Worm (Caenorhabditis elegans) whole organism, L3 larva: ENCODE results near the gene B0252.3.
"Not testable (repeated sequence)": the region's sequence is repeated elsewhere in the genome, so short reads cannot be mapped to it uniquely, and the experiment has no call there.

Experiments used
- R02D3.7 ChIP-seq: fragments of 150-350 bp; optimal IDR thresholded peaks from 2 replicates; lab custom pipeline; 2014; ENCODE audit warnings: missing biosample characterization, missing genetic modification characterization
- ZK546.5 ChIP-seq: sonication (generic microtip); optimal IDR thresholded peaks from 2 replicates; lab custom pipeline; 2017; ENCODE audit warnings: missing biosample characterization, missing genetic modification characterization
- aly-2 ChIP-seq: fragments of 150-350 bp; optimal IDR thresholded peaks from 2 replicates; lab custom pipeline; 2014; ENCODE audit warnings: missing biosample characterization, missing genetic modification characterization
- ama-1 ChIP-seq: fragments of 150-350 bp; optimal IDR thresholded peaks from 2 replicates; lab custom pipeline; 2018
- ceh-16 ChIP-seq: sonication (generic microtip); optimal IDR thresholded peaks from 2 replicates; lab custom pipeline; 2017; ENCODE audit warnings: missing biosample characterization, missing genetic modification characterization
- ceh-28 ChIP-seq: fragments of 150-350 bp; optimal IDR thresholded peaks from 2 replicates; lab custom pipeline; 2014; ENCODE audit warnings: missing biosample characterization, missing genetic modification reagents, missing genetic modification characterization
- ceh-82 ChIP-seq: fragments of 150-350 bp; optimal IDR thresholded peaks from 2 replicates; lab custom pipeline; 2014; ENCODE audit warnings: missing biosample characterization, missing genetic modification characterization
- ceh-9 ChIP-seq: sonication (generic microtip); optimal IDR thresholded peaks from 2 replicates; lab custom pipeline; 2018; ENCODE audit warnings: missing biosample characterization, missing genetic modification characterization
- daf-12 ChIP-seq: fragments of 150-350 bp; optimal IDR thresholded peaks from 2 replicates; lab custom pipeline; 2014; ENCODE audit warnings: missing biosample characterization, missing genetic modification reagents, missing genetic modification characterization
- egl-27 ChIP-seq: sonication (generic microtip); optimal IDR thresholded peaks from 4 replicates; lab custom pipeline; 2017; ENCODE audit warnings: missing biosample characterization, missing genetic modification reagents, missing genetic modification characterization
- egl-5 ChIP-seq: fragments of 150-350 bp; optimal IDR thresholded peaks from 2 replicates; lab custom pipeline; 2017; ENCODE audit warnings: missing biosample characterization, missing genetic modification reagents, missing genetic modification characterization, inconsistent platforms
- elt-1 ChIP-seq: fragments of 150-350 bp; optimal IDR thresholded peaks from 2 replicates; lab custom pipeline; 2014; ENCODE audit warnings: missing biosample characterization, missing genetic modification characterization
- elt-2 ChIP-seq: sonication (generic microtip); optimal IDR thresholded peaks from 2 replicates; lab custom pipeline; 2016; ENCODE audit warnings: missing genetic modification reagents, mild to moderate bottlenecking, missing genetic modification characterization, missing compliant biosample characterization
- elt-3 ChIP-seq, 3 experiments: fragments of 150-350 bp in 1 of 3; sonication (generic microtip) in 2 of 3; optimal IDR thresholded peaks; 2 replicates in 2 of 3; 4 replicates in 1 of 3; lab custom pipeline; 2014 to 2017; ENCODE audit warnings: missing biosample characterization in 3 of 3, missing genetic modification characterization in 3 of 3
- eor-1 ChIP-seq, 2 experiments: fragments of 150-350 bp; optimal IDR thresholded peaks; 2 replicates each; lab custom pipeline; 2014 to 2018; ENCODE audit warnings: missing biosample characterization in 2 of 2, missing genetic modification characterization in 2 of 2
- fkh-10 ChIP-seq: sonication (generic microtip); optimal IDR thresholded peaks from 2 replicates; lab custom pipeline; 2017; ENCODE audit warnings: missing biosample characterization, missing genetic modification reagents, missing genetic modification characterization
- fkh-2 ChIP-seq: fragments of 150-350 bp; optimal IDR thresholded peaks from 2 replicates; lab custom pipeline; 2014; ENCODE audit warnings: missing biosample characterization, missing genetic modification reagents, missing genetic modification characterization
- fos-1 ChIP-seq: fragments of 150-350 bp; optimal IDR thresholded peaks from 2 replicates; lab custom pipeline; 2014; ENCODE audit warnings: missing biosample characterization, missing genetic modification characterization
- hmg-11 ChIP-seq: sonication (generic microtip); optimal IDR thresholded peaks from 2 replicates; lab custom pipeline; 2016; ENCODE audit warnings: missing genetic modification characterization, missing compliant biosample characterization
- jun-1 ChIP-seq: fragments of 150-350 bp; optimal IDR thresholded peaks from 2 replicates; lab custom pipeline; 2014; ENCODE audit warnings: missing biosample characterization, missing genetic modification reagents, missing genetic modification characterization
- lin-15B ChIP-seq: fragments of 150-350 bp; optimal IDR thresholded peaks from 2 replicates; lab custom pipeline; 2014; ENCODE audit warnings: missing biosample characterization, missing genetic modification characterization
- lin-39 ChIP-seq: fragments of 150-350 bp; optimal IDR thresholded peaks from 2 replicates; lab custom pipeline; 2018; ENCODE audit warnings: missing biosample characterization, missing genetic modification reagents, missing genetic modification characterization
- lsy-12 ChIP-seq: sonication (generic microtip); optimal IDR thresholded peaks from 2 replicates; lab custom pipeline; 2016; ENCODE audit warnings: mild to moderate bottlenecking, missing genetic modification characterization, missing compliant biosample characterization
- mdl-1 ChIP-seq: fragments of 150-350 bp; optimal IDR thresholded peaks from 2 replicates; lab custom pipeline; 2014; ENCODE audit warnings: missing biosample characterization, missing genetic modification characterization
- mml-1 ChIP-seq: fragments of 150-350 bp; sonication (generic microtip); optimal IDR thresholded peaks from 3 replicates; lab custom pipeline; 2014; ENCODE audit warnings: missing biosample characterization, missing genetic modification characterization
- nfya-1 ChIP-seq: sonication (generic microtip); optimal IDR thresholded peaks from 2 replicates; lab custom pipeline; 2017; ENCODE audit warnings: missing genetic modification characterization, mild to moderate bottlenecking, missing compliant biosample characterization, antibody characterized with exemption, moderate library complexity; ENCODE audit not compliant: insufficient read depth
- nhr-11 ChIP-seq: fragments of 150-350 bp; optimal IDR thresholded peaks from 2 replicates; lab custom pipeline; 2014; ENCODE audit warnings: missing biosample characterization, missing genetic modification characterization
- nhr-12 ChIP-seq: fragments of 150-350 bp; optimal IDR thresholded peaks from 2 replicates; lab custom pipeline; 2014; ENCODE audit warnings: missing biosample characterization, missing genetic modification characterization
- nhr-23 ChIP-seq: fragments of 150-350 bp; optimal IDR thresholded peaks from 2 replicates; lab custom pipeline; 2014; ENCODE audit warnings: missing biosample characterization, missing genetic modification reagents, missing genetic modification characterization
- nhr-237 ChIP-seq: fragments of 150-350 bp; optimal IDR thresholded peaks from 2 replicates; lab custom pipeline; 2014; ENCODE audit warnings: missing biosample characterization, missing genetic modification characterization
- nhr-25 ChIP-seq: sonication (generic microtip); optimal IDR thresholded peaks from 2 replicates; lab custom pipeline; 2017; ENCODE audit warnings: missing biosample characterization, missing genetic modification characterization
- nhr-28 ChIP-seq: fragments of 150-350 bp; optimal IDR thresholded peaks from 2 replicates; lab custom pipeline; 2014; ENCODE audit warnings: missing biosample characterization, missing genetic modification characterization
- nhr-43 ChIP-seq: sonication (generic microtip); optimal IDR thresholded peaks from 2 replicates; lab custom pipeline; 2016; ENCODE audit warnings: mild to moderate bottlenecking, missing genetic modification characterization, missing compliant biosample characterization; ENCODE audit not compliant: poor library complexity, severe bottlenecking
- nhr-67 ChIP-seq: fragments of 150-350 bp; optimal IDR thresholded peaks from 2 replicates; lab custom pipeline; 2014; ENCODE audit warnings: missing biosample characterization, missing genetic modification characterization
- nhr-76 ChIP-seq: fragments of 150-350 bp; sonication (generic microtip); optimal IDR thresholded peaks from 5 replicates; lab custom pipeline; 2014; ENCODE audit warnings: missing biosample characterization, missing genetic modification characterization
- nhr-77 ChIP-seq: fragments of 150-350 bp; optimal IDR thresholded peaks from 2 replicates; lab custom pipeline; 2014; ENCODE audit warnings: missing biosample characterization, missing genetic modification characterization
- pha-4 ChIP-seq: fragments of 150-350 bp; optimal IDR thresholded peaks from 2 replicates; lab custom pipeline; 2014; ENCODE audit warnings: missing biosample characterization, missing genetic modification reagents, missing genetic modification characterization
- pqm-1 ChIP-seq: fragments of 150-350 bp; optimal IDR thresholded peaks from 2 replicates; lab custom pipeline; 2017; ENCODE audit warnings: missing biosample characterization, missing genetic modification characterization, inconsistent platforms
- sea-2 ChIP-seq: fragments of 150-350 bp; sonication (generic microtip); optimal IDR thresholded peaks from 4 replicates; lab custom pipeline; 2014; ENCODE audit warnings: missing biosample characterization, missing genetic modification reagents, missing genetic modification characterization
- skn-1 ChIP-seq: fragments of 150-350 bp; optimal IDR thresholded peaks from 2 replicates; lab custom pipeline; 2014; ENCODE audit warnings: missing biosample characterization, missing genetic modification characterization
- snpc-4 ChIP-seq: fragments of 150-350 bp; optimal IDR thresholded peaks from 2 replicates; lab custom pipeline; 2014; ENCODE audit warnings: missing biosample characterization, missing genetic modification characterization
- tbx-2 ChIP-seq: sonication (generic microtip); optimal IDR thresholded peaks from 2 replicates; lab custom pipeline; 2016; ENCODE audit warnings: mild to moderate bottlenecking, missing genetic modification characterization, missing compliant biosample characterization
- unc-39 ChIP-seq: sonication (generic microtip); optimal IDR thresholded peaks from 4 replicates; lab custom pipeline; 2017; ENCODE audit warnings: missing biosample characterization, missing genetic modification characterization
- unc-62 ChIP-seq: fragments of 150-350 bp; sonication (generic microtip); optimal IDR thresholded peaks from 4 replicates; lab custom pipeline; 2014; ENCODE audit warnings: missing biosample characterization, missing genetic modification reagents, missing genetic modification characterization
- zag-1 ChIP-seq: fragments of 150-350 bp; optimal IDR thresholded peaks from 2 replicates; lab custom pipeline; 2014; ENCODE audit warnings: missing biosample characterization, missing genetic modification characterization
- ztf-11 ChIP-seq: fragments of 150-350 bp; optimal IDR thresholded peaks from 2 replicates; lab custom pipeline; 2014; ENCODE audit warnings: missing biosample characterization, missing genetic modification characterization
- ztf-4 ChIP-seq: fragments of 150-350 bp; optimal IDR thresholded peaks from 2 replicates; lab custom pipeline; 2014; ENCODE audit warnings: missing biosample characterization, missing genetic modification characterization

The B0252.3 gene

ce11 chrII:6907657-6908056 lies at the start of gene B0252.3:
Gene B0252.3, minus strand, starts transcription at chrII:6907757.
- not testable (repeated sequence) for TF ChIP-seq ceh-28; lsy-12; nhr-43 (tag; lab: Kevin White, UChicago)

ce11 chrII:6955084-6955697 lies 47.6 kb upstream of the B0252.3 start:
- TF ChIP-seq elt-2 (tag; lab: Kevin White, UChicago), result peak; percentile 42
- no peak for TF ChIP-seq unc-62 (GFP tag; lab: Kevin White, UChicago)
- TF ChIP-seq ceh-16 (tag; lab: Kevin White, UChicago), result no peak
- TF ChIP-seq, all 47 proteins: peak for 1

ce11 chrII:6951250-6951806 lies 43.8 kb upstream of the B0252.3 start, which contains the start of the genes malt-1 and ceh-38:
Gene malt-1, minus strand, starts transcription at chrII:6951300.
Gene ceh-38, plus strand, starts transcription at chrII:6951526.
- TF ChIP-seq mml-1 (no peak), tbx-2 (tag; lab: Kevin White, UChicago) (peak; percentile 86), mdl-1 (tag; lab: Kevin White, UChicago) (peak; percentile 86), ZK546.5 (tag; lab: Kevin White, UChicago) (no peak), hmg-11 (tag; lab: Kevin White, UChicago) (peak; percentile 100), R02D3.7 (tag; lab: Kevin White, UChicago) (peak; percentile 90), sea-2 (GFP tag; lab: Kevin White, UChicago) (peak; percentile 73), daf-12 (peak; percentile 54), elt-3 (tag; optimal IDR thresholded peaks at IDR 0.05; lab: Kevin White, UChicago) (no peak), fkh-2 (tag; lab: Kevin White, UChicago) (peak; percentile 58), ztf-11 (tag; lab: Kevin White, UChicago) (no peak), nhr-237 (tag; lab: Kevin White, UChicago) (no peak), eor-1 (tag; optimal IDR thresholded peaks at IDR 0.05; lab: Kevin White, UChicago) (no peak), aly-2 (peak; percentile 42), zag-1 (tag; lab: Kevin White, UChicago) (no peak), lin-15B (tag; lab: Kevin White, UChicago) (peak; percentile 92), egl-27 (tag; lab: Kevin White, UChicago) (peak; percentile 75), nhr-11 (tag; lab: Kevin White, UChicago) (peak; percentile 90), ceh-16 (tag; lab: Kevin White, UChicago) (no peak), pqm-1 (tag; lab: Kevin White, UChicago) (peak; percentile 90), ceh-82 (peak; percentile 84), egl-5 (peak; percentile 99), lin-39 (tag; lab: Kevin White, UChicago) (peak; percentile 99), nhr-77 (tag; lab: Kevin White, UChicago) (no peak), fkh-10 (GFP tag; lab: Kevin White, UChicago) (peak; percentile 92), elt-1 (tag; lab: Kevin White, UChicago) (peak; percentile 45), unc-39 (tag; lab: Kevin White, UChicago) (no peak), jun-1 (peak; percentile 91), nfya-1 (tag; lab: Kevin White, UChicago) (peak; percentile 98), nhr-28 (tag; lab: Kevin White, UChicago) (no peak), nhr-43 (tag; lab: Kevin White, UChicago) (peak; percentile 85), nhr-23 (peak; percentile 93), ama-1 (lab: Kevin White, UChicago) (no peak), pha-4 (tag; lab: Kevin White, UChicago) (peak; percentile 98), ztf-4 (tag; lab: Kevin White, UChicago) (peak; percentile 60), nhr-12 (tag; lab: Kevin White, UChicago) (no peak), nhr-25 (tag; lab: Kevin White, UChicago) (peak; percentile 90), lsy-12 (peak; percentile 86), nhr-67 (tag; lab: Kevin White, UChicago) (no peak), skn-1 (tag; lab: Kevin White, UChicago) (peak; percentile 96), ceh-9 (tag; lab: Kevin White, UChicago) (no peak), elt-2 (tag; lab: Kevin White, UChicago) (peak; percentile 82), unc-62 (GFP tag; lab: Kevin White, UChicago) (peak; percentile 72), ceh-28 (no peak), fos-1 (tag; lab: Kevin White, UChicago) (no peak), nhr-76 (tag; lab: Kevin White, UChicago) (no peak), snpc-4 (peak; percentile 96)
